Worm (Caenorhabditis elegans) whole organism, L2 larva: ENCODE data around the gene mes-4.

ENCODE experiments used
- C34F6.9 ChIP-seq: fragments of 150-350 bp; optimal IDR thresholded peaks from 2 replicates; lab custom pipeline; 2014; ENCODE audit warnings: missing biosample characterization, missing genetic modification characterization
- F13H6.1 ChIP-seq: sonication (generic microtip); optimal IDR thresholded peaks from 2 replicates; lab custom pipeline; 2016; ENCODE audit warnings: missing genetic modification characterization, missing compliant biosample characterization
- R02D3.7 ChIP-seq: fragments of 150-350 bp; optimal IDR thresholded peaks from 2 replicates; lab custom pipeline; 2014; ENCODE audit warnings: missing biosample characterization, missing genetic modification characterization
- Y55F3AM.14 ChIP-seq: fragments of 200-800 bp; sonication (Bioruptor generic); optimal IDR thresholded peaks from 2 replicates; lab custom pipeline; 2018; ENCODE audit warnings: mild to moderate bottlenecking, missing genetic modification characterization, missing compliant biosample characterization
- ZK546.5 ChIP-seq: sonication (generic microtip); optimal IDR thresholded peaks from 2 replicates; lab custom pipeline; 2017; ENCODE audit warnings: missing biosample characterization, missing genetic modification characterization
- alr-1 ChIP-seq: fragments of 150-350 bp; optimal IDR thresholded peaks from 2 replicates; lab custom pipeline; 2014; ENCODE audit warnings: missing biosample characterization, missing genetic modification characterization
- aly-2 ChIP-seq: fragments of 150-350 bp; optimal IDR thresholded peaks from 2 replicates; lab custom pipeline; 2014; ENCODE audit warnings: missing biosample characterization, missing genetic modification characterization
- ama-1 ChIP-seq: fragments of 150-350 bp; optimal IDR thresholded peaks from 2 replicates; lab custom pipeline; 2018; ENCODE audit warnings: inconsistent platforms
- blmp-1 ChIP-seq: sonication (generic microtip); optimal IDR thresholded peaks from 2 replicates; lab custom pipeline; 2017; ENCODE audit warnings: missing genetic modification characterization, mild to moderate bottlenecking, missing compliant biosample characterization, antibody characterized with exemption, moderate library complexity; ENCODE audit not compliant: insufficient read depth
- ceh-16 ChIP-seq: fragments of 150-350 bp; optimal IDR thresholded peaks from 2 replicates; lab custom pipeline; 2014; ENCODE audit warnings: missing biosample characterization, missing genetic modification characterization
- ceh-82 ChIP-seq: fragments of 150-350 bp; optimal IDR thresholded peaks from 2 replicates; lab custom pipeline; 2014; ENCODE audit warnings: missing biosample characterization, missing genetic modification characterization
- crh-2 ChIP-seq: sonication (generic microtip); optimal IDR thresholded peaks from 2 replicates; lab custom pipeline; 2017; ENCODE audit warnings: missing biosample characterization, missing genetic modification characterization
- dmd-4 ChIP-seq: sonication (generic microtip); optimal IDR thresholded peaks from 2 replicates; lab custom pipeline; 2017; ENCODE audit warnings: missing biosample characterization, missing genetic modification characterization
- egl-27 ChIP-seq: sonication (generic microtip); optimal IDR thresholded peaks from 3 replicates; lab custom pipeline; 2017; ENCODE audit warnings: missing biosample characterization, missing genetic modification reagents, missing genetic modification characterization
- elt-1 ChIP-seq: fragments of 150-350 bp; optimal IDR thresholded peaks from 2 replicates; lab custom pipeline; 2014; ENCODE audit warnings: missing biosample characterization, missing genetic modification characterization
- elt-3 ChIP-seq: sonication (generic microtip); optimal IDR thresholded peaks from 2 replicates; lab custom pipeline; 2017; ENCODE audit warnings: missing biosample characterization, missing genetic modification characterization
- fos-1 ChIP-seq: fragments of 150-350 bp; optimal IDR thresholded peaks from 2 replicates; lab custom pipeline; 2014; ENCODE audit warnings: missing biosample characterization, missing genetic modification characterization
- gmeb-1 ChIP-seq: fragments of 150-350 bp; optimal IDR thresholded peaks from 2 replicates; lab custom pipeline; 2014; ENCODE audit warnings: missing biosample characterization, missing genetic modification characterization
- lin-11 ChIP-seq: fragments of 150-350 bp; sonication (generic microtip); optimal IDR thresholded peaks from 2 replicates; lab custom pipeline; 2014; ENCODE audit warnings: missing biosample characterization, missing genetic modification characterization, inconsistent platforms, mixed read lengths
- lin-13 ChIP-seq: fragments of 150-350 bp; optimal IDR thresholded peaks from 2 replicates; lab custom pipeline; 2014; ENCODE audit warnings: missing biosample characterization, missing genetic modification reagents, missing genetic modification characterization
- lin-39 ChIP-seq: fragments of 150-350 bp; optimal IDR thresholded peaks from 2 replicates; lab custom pipeline; 2014; ENCODE audit warnings: missing biosample characterization, missing genetic modification reagents, missing genetic modification characterization
- lsy-2 ChIP-seq, 2 experiments: fragments of 150-350 bp in 1 of 2; sonication (generic microtip) in 1 of 2; optimal IDR thresholded peaks; 2 replicates each; lab custom pipeline; 2014 to 2017; ENCODE audit warnings: missing biosample characterization in 2 of 2, missing genetic modification characterization in 2 of 2
- mab-5 ChIP-seq: fragments of 150-350 bp; optimal IDR thresholded peaks from 2 replicates; lab custom pipeline; 2014; ENCODE audit warnings: missing biosample characterization, missing genetic modification characterization
- mbf-1 ChIP-seq: sonication (generic microtip); optimal IDR thresholded peaks from 2 replicates; lab custom pipeline; 2017; ENCODE audit warnings: missing biosample characterization, missing genetic modification characterization
- mdl-1 ChIP-seq, 2 experiments: fragments of 150-350 bp in 1 of 2; sonication (generic microtip) in 1 of 2; optimal IDR thresholded peaks; 2 replicates each; lab custom pipeline; 2017; ENCODE audit warnings: missing biosample characterization in 2 of 2, missing genetic modification characterization in 2 of 2
- nhr-10 ChIP-seq: sonication (generic microtip); optimal IDR thresholded peaks from 2 replicates; lab custom pipeline; 2017; ENCODE audit warnings: missing biosample characterization, missing genetic modification characterization
- nhr-11 ChIP-seq: fragments of 150-350 bp; optimal IDR thresholded peaks from 2 replicates; lab custom pipeline; 2014; ENCODE audit warnings: missing biosample characterization, missing genetic modification characterization
- nhr-12 ChIP-seq: fragments of 150-350 bp; optimal IDR thresholded peaks from 2 replicates; lab custom pipeline; 2014; ENCODE audit warnings: missing biosample characterization, missing genetic modification characterization
- nhr-129 ChIP-seq: fragments of 150-350 bp; optimal IDR thresholded peaks from 2 replicates; lab custom pipeline; 2014; ENCODE audit warnings: missing biosample characterization, missing genetic modification characterization
- nhr-21 ChIP-seq: fragments of 150-350 bp; optimal IDR thresholded peaks from 2 replicates; lab custom pipeline; 2014; ENCODE audit warnings: missing biosample characterization, missing genetic modification characterization
- nhr-23 ChIP-seq: fragments of 150-350 bp; optimal IDR thresholded peaks from 2 replicates; lab custom pipeline; 2014; ENCODE audit warnings: missing biosample characterization, missing genetic modification reagents, missing genetic modification characterization
- nhr-237 ChIP-seq: fragments of 150-350 bp; optimal IDR thresholded peaks from 2 replicates; lab custom pipeline; 2014; ENCODE audit warnings: missing biosample characterization, missing genetic modification characterization
- nhr-25 ChIP-seq: fragments of 150-350 bp; sonication (generic microtip); optimal IDR thresholded peaks from 3 replicates; lab custom pipeline; 2014; ENCODE audit warnings: missing biosample characterization, missing genetic modification characterization
- nhr-6 ChIP-seq: fragments of 150-350 bp; optimal IDR thresholded peaks from 2 replicates; lab custom pipeline; 2014; ENCODE audit warnings: missing biosample characterization, missing genetic modification characterization
- nhr-77 ChIP-seq: fragments of 150-350 bp; optimal IDR thresholded peaks from 2 replicates; lab custom pipeline; 2014; ENCODE audit warnings: missing biosample characterization, missing genetic modification characterization
- peb-1 ChIP-seq: fragments of 150-350 bp; optimal IDR thresholded peaks from 2 replicates; lab custom pipeline; 2014; ENCODE audit warnings: missing biosample characterization, missing genetic modification characterization
- sem-4 ChIP-seq: fragments of 150-350 bp; optimal IDR thresholded peaks from 2 replicates; lab custom pipeline; 2014; ENCODE audit warnings: missing biosample characterization, missing genetic modification reagents, missing genetic modification characterization
- skn-1 ChIP-seq: sonication (generic microtip); optimal IDR thresholded peaks from 2 replicates; lab custom pipeline; 2017; ENCODE audit warnings: missing biosample characterization, missing genetic modification characterization
- sma-3 ChIP-seq: sonication (generic microtip); optimal IDR thresholded peaks from 2 replicates; lab custom pipeline; 2016; ENCODE audit warnings: missing genetic modification reagents, missing genetic modification characterization, missing compliant biosample characterization
- sma-9 ChIP-seq, 2 experiments: fragments of 150-350 bp in 1 of 2; sonication (generic microtip) in 1 of 2; optimal IDR thresholded peaks; 2 replicates each; lab custom pipeline; 2014 to 2016; ENCODE audit warnings: missing genetic modification characterization in 2 of 2, mild to moderate bottlenecking in 1 of 2, missing biosample characterization in 1 of 2, missing compliant biosample characterization in 1 of 2, missing genetic modification reagents in 1 of 2, moderate library complexity in 1 of 2
- snpc-4 ChIP-seq: fragments of 150-350 bp; optimal IDR thresholded peaks from 2 replicates; lab custom pipeline; 2014; ENCODE audit warnings: missing biosample characterization, missing genetic modification characterization
- unc-39 ChIP-seq: fragments of 150-350 bp; optimal IDR thresholded peaks from 2 replicates; lab custom pipeline; 2014; ENCODE audit warnings: missing biosample characterization, missing genetic modification characterization
- unc-55 ChIP-seq: fragments of 150-350 bp; sonication (generic microtip); optimal IDR thresholded peaks from 3 replicates; lab custom pipeline; 2014; ENCODE audit warnings: missing biosample characterization, missing genetic modification reagents, missing genetic modification characterization
- unc-62 ChIP-seq: fragments of 150-350 bp; optimal IDR thresholded peaks from 2 replicates; lab custom pipeline; 2014; ENCODE audit warnings: missing biosample characterization, missing genetic modification reagents, missing genetic modification characterization
- zag-1 ChIP-seq: fragments of 150-350 bp; optimal IDR thresholded peaks from 2 replicates; lab custom pipeline; 2014; ENCODE audit warnings: missing biosample characterization, missing genetic modification characterization
- ztf-1 ChIP-seq: fragments of 200-800 bp; sonication (Bioruptor generic); conservative IDR thresholded peaks from 2 replicates; pipeline ENCODE4 v1.3.6; 2022; ENCODE audit warnings: missing genetic modification characterization, missing compliant biosample characterization
- ztf-11 ChIP-seq: sonication (generic microtip); optimal IDR thresholded peaks from 2 replicates; lab custom pipeline; 2017; ENCODE audit warnings: missing biosample characterization, missing genetic modification characterization
- ztf-4 ChIP-seq: fragments of 150-350 bp; optimal IDR thresholded peaks from 2 replicates; lab custom pipeline; 2014; ENCODE audit warnings: missing biosample characterization, missing genetic modification characterization

The mes-4 gene

DNA sequence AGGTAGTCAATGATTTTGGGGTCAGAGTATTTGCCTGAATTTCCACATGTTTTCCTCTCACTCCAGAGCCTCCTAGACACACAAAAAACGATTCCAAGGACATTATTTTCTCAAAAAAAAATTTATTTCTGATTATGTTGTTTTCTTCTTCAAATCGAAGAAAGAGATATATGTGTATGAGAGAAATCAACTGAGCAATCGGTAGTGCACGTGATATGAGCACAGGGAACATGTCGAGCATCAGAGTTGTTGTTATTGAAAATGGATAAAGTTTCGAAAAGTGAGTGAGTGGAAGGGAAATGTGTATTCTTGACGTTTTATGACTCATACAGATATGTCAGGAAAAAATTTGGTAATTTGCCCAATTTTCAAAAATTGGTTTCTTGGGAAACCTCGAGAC, 34.7 kb upstream of the mes-4 start:
- TF ChIP-seq lin-11 (tag; lab: Kevin White, UChicago) (no peak), sma-9 (GFP tag; optimal IDR thresholded peaks at IDR 0.05; lab: Kevin White, UChicago) (peak; percentile 19), sma-9 (tag; optimal IDR thresholded peaks at IDR 0.05; lab: Kevin White, UChicago) (no peak), nhr-129 (tag; lab: Kevin White, UChicago) (peak; percentile 10), peb-1 (tag; lab: Kevin White, UChicago) (no peak), R02D3.7 (no peak), C34F6.9 (tag; lab: Kevin White, UChicago) (peak; percentile 25)

DNA sequence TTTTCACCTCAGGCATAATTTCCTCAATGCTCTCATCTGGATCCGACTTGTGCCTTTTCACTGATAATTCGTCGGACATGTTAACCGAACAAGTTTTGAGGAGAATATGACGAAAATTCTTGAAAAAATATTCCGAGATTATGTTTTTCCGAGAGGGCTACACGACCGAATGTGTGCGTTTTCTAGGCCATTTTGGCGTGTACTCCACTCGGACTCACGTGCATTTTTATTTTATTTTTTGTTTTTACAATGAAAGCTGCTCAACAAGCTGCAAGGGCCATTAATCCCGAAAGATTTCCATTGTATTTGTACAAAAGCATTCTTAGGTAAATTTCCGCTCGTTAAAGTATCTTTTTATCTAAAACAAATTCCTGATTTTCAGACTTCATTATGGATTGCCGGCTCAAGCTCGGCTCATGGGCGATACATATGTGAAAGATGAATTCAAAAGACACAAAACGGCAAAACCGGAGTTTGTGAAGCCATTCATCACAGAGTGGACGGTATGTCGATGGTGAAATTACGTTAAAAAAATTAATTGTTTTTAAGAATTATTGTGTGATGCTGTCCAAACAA, 30.9 kb upstream of the mes-4 start, which contains the start of the genes F25H9.6 and F25H9.7:
F25H9.6 (minus strand) TSS at position 172 of the 576 bp plus-strand sequence.
F25H9.7 (plus strand) TSS at position 187 of the 576 bp plus-strand sequence.
- TF ChIP-seq dmd-4 (tag; lab: Kevin White, UChicago), result no peak
- no peak for TF ChIP-seq zag-1 (tag; lab: Kevin White, UChicago)
- TF ChIP-seq nhr-12, result no peak
- peak; percentile 78 for TF ChIP-seq nhr-21 (tag; lab: Kevin White, UChicago)
- TF ChIP-seq mdl-1 (tag; optimal IDR thresholded peaks at IDR 0.05; lab: Kevin White, UChicago), result peak; percentile 62 to 91
- peak; percentile 63 for TF ChIP-seq sem-4 (tag; lab: Kevin White, UChicago)
- no peak for TF ChIP-seq peb-1 (tag; lab: Kevin White, UChicago)
- peak; percentile 31 for TF ChIP-seq nhr-129 (tag; lab: Kevin White, UChicago)
- peak; percentile 56 for TF ChIP-seq fos-1
- no peak for TF ChIP-seq elt-3
- TF ChIP-seq C34F6.9 (tag; lab: Kevin White, UChicago), result peak; percentile 92
- no peak for TF ChIP-seq lin-39
- peak; percentile 73 for TF ChIP-seq lin-13 (GFP tag; lab: Kevin White, UChicago)
- TF ChIP-seq gmeb-1 (tag; lab: Kevin White, UChicago), result peak; percentile 79
- TF ChIP-seq sma-3 (GFP tag; lab: Kevin White, UChicago), result peak; percentile 91
- TF ChIP-seq Y55F3AM.14 (GFP tag; lab: Kevin White, UChicago), result peak; percentile 51
- no peak for TF ChIP-seq ceh-82 (tag; lab: Kevin White, UChicago)
- TF ChIP-seq nhr-23 (tag; lab: Kevin White, UChicago), result no peak
- no peak for TF ChIP-seq unc-39
- no peak for TF ChIP-seq nhr-77 (tag; lab: Kevin White, UChicago)
- TF ChIP-seq ceh-16 (tag; lab: Kevin White, UChicago), result no peak
- peak; percentile 53 for TF ChIP-seq snpc-4 (tag; lab: Kevin White, UChicago)
- TF ChIP-seq alr-1 (tag; lab: Kevin White, UChicago), result no peak
- TF ChIP-seq unc-62, result no peak
- no peak for TF ChIP-seq R02D3.7
- no peak for TF ChIP-seq ztf-11 (tag; lab: Kevin White, UChicago)
- TF ChIP-seq aly-2 (tag; lab: Kevin White, UChicago), result no peak
- peak; percentile 86 for TF ChIP-seq unc-55 (GFP tag; lab: Kevin White, UChicago)
- TF ChIP-seq lsy-2 (tag; optimal IDR thresholded peaks at IDR 0.05; lab: Kevin White, UChicago), result peak; percentile 72 to 89
- TF ChIP-seq skn-1 (tag; lab: Kevin White, UChicago), result no peak
- TF ChIP-seq sma-9 (GFP tag; optimal IDR thresholded peaks at IDR 0.05; lab: Kevin White, UChicago), result peak; percentile 94
- TF ChIP-seq sma-9 (tag; optimal IDR thresholded peaks at IDR 0.05; lab: Kevin White, UChicago), result no peak
- TF ChIP-seq elt-1 (tag; lab: Kevin White, UChicago), result no peak
- TF ChIP-seq crh-2 (tag; lab: Kevin White, UChicago), result peak; percentile 84
- no peak for TF ChIP-seq nhr-25 (tag; lab: Kevin White, UChicago)
- TF ChIP-seq F13H6.1 (tag; lab: Kevin White, UChicago), result peak; percentile 86
- peak; percentile 22 for TF ChIP-seq lin-11 (tag; lab: Kevin White, UChicago)
- no peak for TF ChIP-seq ZK546.5 (tag; lab: Kevin White, UChicago)
- TF ChIP-seq ztf-4 (tag; lab: Kevin White, UChicago), result peak; percentile 44
- no peak for TF ChIP-seq nhr-11 (tag; lab: Kevin White, UChicago)
- no peak for TF ChIP-seq nhr-237 (tag; lab: Kevin White, UChicago)
- TF ChIP-seq nhr-10 (tag; lab: Kevin White, UChicago), result no peak
- TF ChIP-seq ama-1, result peak; percentile 9
- no peak for TF ChIP-seq nhr-6 (tag; lab: Kevin White, UChicago)
- peak; percentile 85 for TF ChIP-seq egl-27 (tag; lab: Kevin White, UChicago)
- TF ChIP-seq mbf-1 (tag; lab: Kevin White, UChicago), result no peak
- no peak for TF ChIP-seq ztf-1 (GFP tag; lab: Robert Waterston, UW)
- TF ChIP-seq mab-5 (tag; lab: Kevin White, UChicago), result peak; percentile 54
- TF ChIP-seq blmp-1, result peak; percentile 38
- TF ChIP-seq, all 48 proteins: peak for 22
